Fruit fly (Drosophila melanogaster) whole organism, pupa: ENCODE results near the gene armi.

Experiments
- CG12605 ChIP-seq: fragments of 200-800 bp; sonication (Bioruptor generic); IDR thresholded peaks from 2 replicates; pipeline ENCODE4 v1.3.6; 2022; ENCODE audit warnings: missing biosample characterization, missing genetic modification characterization
- CG13204 ChIP-seq: fragments of 200-800 bp; sonication (Bioruptor generic); optimal IDR thresholded peaks from 2 replicates; lab custom pipeline; 2018; ENCODE audit warnings: missing biosample characterization, mild to moderate bottlenecking, missing genetic modification characterization, moderate library complexity
- CG14655 ChIP-seq: fragments of 200-800 bp; sonication (Bioruptor generic); optimal IDR thresholded peaks from 3 replicates; lab custom pipeline; 2017; ENCODE audit warnings: mild to moderate bottlenecking, missing biosample characterization, missing genetic modification reagents, missing genetic modification characterization
- CG15710 ChIP-seq: fragments of 200-800 bp; sonication (Bioruptor generic); optimal IDR thresholded peaks from 2 replicates; lab custom pipeline; 2018; ENCODE audit warnings: missing biosample characterization, mild to moderate bottlenecking, missing genetic modification characterization, moderate library complexity
- CG8301 ChIP-seq: fragments of 200-800 bp; sonication (Bioruptor generic); optimal IDR thresholded peaks from 2 replicates; lab custom pipeline; 2018; ENCODE audit warnings: missing biosample characterization, mild to moderate bottlenecking, missing genetic modification characterization
- D1 ChIP-seq: fragments of 200-800 bp; sonication (Bioruptor generic); optimal IDR thresholded peaks from 2 replicates; lab custom pipeline; 2018; ENCODE audit warnings: missing biosample characterization, mild to moderate bottlenecking, missing genetic modification characterization, moderate library complexity
- EcR ChIP-seq: fragments of 200-800 bp; sonication (Bioruptor generic); optimal IDR thresholded peaks from 3 replicates; lab custom pipeline; 2019; ENCODE audit warnings: missing biosample characterization, missing genetic modification characterization, mild to moderate bottlenecking, moderate library complexity, missing genetic modification reagents
- Ets98B ChIP-seq: fragments of 200-800 bp; sonication (Bioruptor generic); IDR thresholded peaks from 2 replicates; pipeline ENCODE4 v1.3.6; 2022; ENCODE audit warnings: missing biosample characterization, missing genetic modification characterization

DNA sequence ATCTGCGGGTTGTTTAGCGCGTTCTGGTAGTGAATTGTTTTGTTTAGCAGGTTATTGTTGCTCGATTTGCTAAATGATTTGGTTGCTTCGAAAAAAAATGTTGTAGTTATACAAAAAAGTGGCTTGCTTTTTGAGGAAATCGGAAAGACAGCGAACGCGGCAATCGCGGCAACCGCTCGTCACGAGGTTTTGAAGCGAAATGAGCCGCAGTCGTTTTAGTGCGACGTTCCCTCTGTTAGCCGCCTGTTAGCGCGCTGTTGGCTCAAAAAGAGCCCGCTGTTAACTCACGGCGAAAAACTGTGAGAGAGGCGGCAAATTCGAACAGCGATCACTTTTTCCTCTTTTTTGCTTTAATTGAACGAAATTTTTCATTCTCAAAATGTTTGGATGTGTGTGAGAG lies 43.4 kb upstream of the armi start:
- TF ChIP-seq CG12605 (GFP tag; lab: Robert Waterston, UW) (peak; percentile 42; the same call in 1 of the 2 replicates), CG8301 (tag; lab: Kevin White, UChicago) (no peak), Ets98B (GFP tag; lab: Robert Waterston, UW) (peak; percentile 14; the same call in 1 of the 2 replicates), CG14655 (GFP tag; lab: Kevin White, UChicago) (no peak), EcR (GFP tag; lab: Kevin White, UChicago) (no peak), CG13204 (GFP tag; lab: Kevin White, UChicago) (no peak), D1 (peak; percentile 15), CG15710 (tag; lab: Kevin White, UChicago) (no peak)
